Worm (Caenorhabditis elegans): Measurements from ENCODE around the gene C49C3.10.
A peak's percentile ranks its signal among the peaks of the same experiment; 100 is the strongest.

- TF ChIP-seq snpc-4 (tag; optimal IDR thresholded peaks at IDR 0.05) (no peak), unc-62 (GFP tag; optimal IDR thresholded peaks at IDR 0.05) (no peak), nhr-11 (tag; optimal IDR thresholded peaks at IDR 0.05) (no peak), ztf-4 (tag; optimal IDR thresholded peaks at IDR 0.05) (no peak), hmg-11 (tag; optimal IDR thresholded peaks at IDR 0.05) (no peak), elt-2 (tag; optimal IDR thresholded peaks at IDR 0.05) (no peak), ama-1 (optimal IDR thresholded peaks at IDR 0.05) (no peak), ceh-28 (tag; optimal IDR thresholded peaks at IDR 0.05) (no peak), pha-4 (tag; optimal IDR thresholded peaks at IDR 0.05) (peak; percentile 26), egl-27 (tag; optimal IDR thresholded peaks at IDR 0.05) (no peak), nfya-1 (tag; optimal IDR thresholded peaks at IDR 0.05; ENCODE audit: insufficient read depth) (peak; percentile 24), fos-1 (tag; optimal IDR thresholded peaks at IDR 0.05) (no peak), pqm-1 (tag; optimal IDR thresholded peaks at IDR 0.05) (no peak), jun-1 (tag; optimal IDR thresholded peaks at IDR 0.05) (no peak)
These were observed 3.7 kb downstream of the C49C3.10 start, which contains the start of gene C49C3.8 for ce11 chrIV:17335031-17335430.

Measured in whole organism, L3 larva.